Fruit fly (Drosophila melanogaster) ovary, adult (tissue): ENCODE data around the gene Cen.

ENCODE experiments used
- CG17801 ChIP-seq: fragments of 200-800 bp; optimal IDR thresholded peaks from 2 replicates; lab custom pipeline; 2019; ENCODE audit warnings: missing biosample characterization, mild to moderate bottlenecking, missing genetic modification characterization, moderate library complexity; ENCODE audit not compliant: partially characterized antibody

Gene Cen

dm6 chr2L:20688722-20689121 lies 7.1 kb upstream of the Cen start:
- TF ChIP-seq CG17801: no peak

- no peak for TF ChIP-seq CG17801
Observed at dm6 chr2L:20682136-20682733, 589 bp upstream of the Cen start, which contains the start of gene CG2617. Gene CG2617 (plus strand): TSS chr2L:20682368.

- TF ChIP-seq CG17801: peak; percentile 40
Observed at dm6 chr2L:20675875-20676274, 5.8 kb downstream of the Cen start, which contains the start of the genes CG31678 and IKKepsilon. Gene CG31678 (minus strand): TSS chr2L:20675941. Gene IKKepsilon (plus strand): TSS chr2L:20676045.

dm6 chr2L:20674718-20675117 lies 6.9 kb downstream of the Cen start:
- TF ChIP-seq CG17801: no peak

- TF ChIP-seq CG17801: no peak
Observed at dm6 chr2L:20673737-20674461, 7.7 kb downstream of the Cen start.

- no peak for TF ChIP-seq CG17801
Observed at dm6 chr2L:20671212-20671611, 10.4 kb downstream of the Cen start.

- no peak for TF ChIP-seq CG17801
Observed at dm6 chr2L:20664428-20664827, 17.2 kb downstream of the Cen start.

- TF ChIP-seq CG17801: no peak
Observed at dm6 chr2L:20661071-20661470, 20.6 kb downstream of the Cen start.

- peak; percentile 64 for TF ChIP-seq CG17801
Observed at dm6 chr2L:20656110-20656509, 25.5 kb downstream of the Cen start, which contains the start of the genes brun and CG2614. Gene brun (minus strand): TSS chr2L:20656178. Gene CG2614 (plus strand): TSS chr2L:20656426.

- TF ChIP-seq CG17801: peak; percentile 14
Observed at dm6 chr2L:20649891-20650290, 31.8 kb downstream of the Cen start, which contains the start of gene CG2611. Gene CG2611 (plus strand): TSS chr2L:20650189.

dm6 chr2L:20648612-20649011 lies 33.0 kb downstream of the Cen start, which contains the start of gene CG18810:
Gene CG18810 (plus strand): TSS chr2L:20648912.
- no peak for TF ChIP-seq CG17801

dm6 chr2L:20647240-20647908 lies 34.3 kb downstream of the Cen start:
- no peak for TF ChIP-seq CG17801

dm6 chr2L:20645394-20645869 lies 36.2 kb downstream of the Cen start, which contains the start of the genes phr6-4 and CG2608:
Gene phr6-4 (minus strand): TSS chr2L:20645791.
Gene CG2608 (plus strand): TSS chr2L:20645822.
- peak; percentile 92 for TF ChIP-seq CG17801

- TF ChIP-seq CG17801: no peak
Observed at dm6 chr2L:20643144-20643543, 38.5 kb downstream of the Cen start, which contains the start of gene CG17470. Gene CG17470 (minus strand): TSS chr2L:20643244.

- no peak for TF ChIP-seq CG17801
Observed at dm6 chr2L:20640617-20641016, 41.0 kb downstream of the Cen start, which contains the start of gene Sfp38D. Gene Sfp38D (plus strand): TSS chr2L:20640917.

dm6 chr2L:20639821-20640220 lies 41.8 kb downstream of the Cen start, which contains the start of gene CG31680:
Gene CG31680 (plus strand): TSS chr2L:20640121.
- TF ChIP-seq CG17801: no peak

- TF ChIP-seq CG17801: no peak
Observed at dm6 chr2L:20638413-20638812, 43.2 kb downstream of the Cen start.
